Worm (Caenorhabditis elegans) whole organism, young adult: ENCODE measurements around the gene Y94H6A.3.

Source experiments
- B0035.1 ChIP-seq: sonication (generic microtip); optimal IDR thresholded peaks from 2 replicates; lab custom pipeline; 2016; ENCODE audit warnings: missing genetic modification characterization, mild to moderate bottlenecking, missing compliant biosample characterization, missing genotype, missing genetic modification reagents
- B0261.1 ChIP-seq: sonication (generic microtip); optimal IDR thresholded peaks from 2 replicates; lab custom pipeline; 2016; ENCODE audit warnings: mild to moderate bottlenecking, missing genetic modification characterization, moderate library complexity, missing compliant biosample characterization
- C17E4.6 ChIP-seq: fragments of 200-800 bp; sonication (Bioruptor generic); IDR thresholded peaks from 2 replicates; pipeline ENCODE4 v1.3.6; 2022; ENCODE audit warnings: missing genetic modification reagents, missing genetic modification characterization, missing compliant biosample characterization
- F10E7.11 ChIP-seq: sonication (generic microtip); optimal IDR thresholded peaks from 2 replicates; lab custom pipeline; 2017; ENCODE audit warnings: mild to moderate bottlenecking, missing genetic modification characterization, moderate library complexity, missing compliant biosample characterization
- F33H1.4 ChIP-seq: fragments of 200-800 bp; sonication (Bioruptor generic); IDR thresholded peaks from 2 replicates; pipeline ENCODE4 v1.3.6; 2022; ENCODE audit warnings: missing genetic modification reagents, missing genetic modification characterization, missing compliant biosample characterization
- F55B11.4 ChIP-seq: sonication (generic microtip); optimal IDR thresholded peaks from 2 replicates; lab custom pipeline; 2016; ENCODE audit warnings: missing compliant biosample characterization, missing genetic modification characterization, borderline replicate concordance; ENCODE audit not compliant: insufficient read depth
- K11D2.4 ChIP-seq: fragments of 200-800 bp; sonication (Bioruptor generic); IDR thresholded peaks from 2 replicates; pipeline ENCODE4 v1.3.6; 2022; ENCODE audit warnings: missing genetic modification reagents, missing genetic modification characterization, missing compliant biosample characterization
- Y53F4B.3 ChIP-seq: fragments of 200-800 bp; sonication (Bioruptor generic); IDR thresholded peaks from 2 replicates; pipeline ENCODE4 v1.3.6; 2022; ENCODE audit warnings: missing genetic modification reagents, missing genetic modification characterization, missing compliant biosample characterization
- Y67H2A.10 ChIP-seq: fragments of 200-800 bp; sonication (Bioruptor generic); conservative IDR thresholded peaks from 2 replicates; pipeline ENCODE4 v1.3.6; 2022; ENCODE audit warnings: missing genetic modification reagents, missing genetic modification characterization, missing compliant biosample characterization
- Y79H2A.3 ChIP-seq: fragments of 200-800 bp; sonication (Bioruptor generic); conservative IDR thresholded peaks from 2 replicates; pipeline ENCODE4 v1.3.6; 2022; ENCODE audit warnings: missing genetic modification reagents, missing genetic modification characterization, missing compliant biosample characterization
- akir-1 ChIP-seq: fragments of 200-800 bp; sonication (Bioruptor generic); optimal IDR thresholded peaks from 2 replicates; lab custom pipeline; 2018; ENCODE audit warnings: mild to moderate bottlenecking, missing genetic modification characterization, moderate library complexity, missing compliant biosample characterization
- aptf-2 ChIP-seq: fragments of 200-800 bp; sonication (Bioruptor generic); conservative IDR thresholded peaks from 2 replicates; pipeline ENCODE4 v1.3.6; 2022; ENCODE audit warnings: missing genetic modification reagents, missing genetic modification characterization, missing compliant biosample characterization
- atf-7 ChIP-seq: sonication (generic microtip); optimal IDR thresholded peaks from 2 replicates; lab custom pipeline; 2017; ENCODE audit warnings: mild to moderate bottlenecking, missing genetic modification characterization, missing compliant biosample characterization
- athp-1 ChIP-seq: sonication (generic microtip); optimal IDR thresholded peaks from 2 replicates; lab custom pipeline; 2017; ENCODE audit warnings: mild to moderate bottlenecking, missing genetic modification characterization, missing compliant biosample characterization
- attf-5 ChIP-seq: fragments of 200-800 bp; sonication (Bioruptor generic); optimal IDR thresholded peaks from 2 replicates; lab custom pipeline; 2018; ENCODE audit warnings: mild to moderate bottlenecking, missing genetic modification characterization, missing compliant biosample characterization
- bed-2 ChIP-seq: fragments of 200-800 bp; sonication (Bioruptor generic); IDR thresholded peaks from 2 replicates; pipeline ENCODE4 v1.3.6; 2022; ENCODE audit warnings: missing genetic modification reagents, missing genetic modification characterization, missing compliant biosample characterization
- ccch-3 ChIP-seq: fragments of 200-800 bp; sonication (Bioruptor generic); optimal IDR thresholded peaks from 2 replicates; lab custom pipeline; 2018; ENCODE audit warnings: mild to moderate bottlenecking, missing genetic modification characterization, missing compliant biosample characterization
- ceh-27 ChIP-seq: fragments of 200-800 bp; sonication (Bioruptor generic); optimal IDR thresholded peaks from 2 replicates; lab custom pipeline; 2018; ENCODE audit warnings: mild to moderate bottlenecking, missing genetic modification characterization, moderate library complexity, missing compliant biosample characterization
- ceh-58 ChIP-seq: fragments of 200-800 bp; sonication (Bioruptor generic); IDR thresholded peaks from 2 replicates; pipeline ENCODE4 v1.3.6; 2022; ENCODE audit warnings: missing genetic modification characterization, missing compliant biosample characterization
- chd-7 ChIP-seq: sonication (generic microtip); optimal IDR thresholded peaks from 2 replicates; lab custom pipeline; 2016; ENCODE audit warnings: mild to moderate bottlenecking, missing genetic modification characterization, moderate library complexity, missing compliant biosample characterization
- dox-1 ChIP-seq: fragments of 200-800 bp; sonication (Bioruptor generic); IDR thresholded peaks from 2 replicates; pipeline ENCODE4 v1.3.6; 2022; ENCODE audit warnings: missing genetic modification reagents, missing genetic modification characterization, missing compliant biosample characterization
- dpl-1 ChIP-seq: fragments of 150-350 bp; optimal IDR thresholded peaks from 2 replicates; lab custom pipeline; 2014; ENCODE audit warnings: missing biosample characterization, missing genetic modification reagents, missing genetic modification characterization
- egl-44 ChIP-seq: fragments of 200-800 bp; sonication (Bioruptor generic); IDR thresholded peaks from 2 replicates; pipeline ENCODE4 v1.3.6; 2022; ENCODE audit warnings: missing genetic modification reagents, missing genetic modification characterization, missing compliant biosample characterization
- fkh-3 ChIP-seq: sonication (generic microtip); optimal IDR thresholded peaks from 2 replicates; lab custom pipeline; 2016; ENCODE audit warnings: mild to moderate bottlenecking, missing genetic modification characterization, missing compliant biosample characterization
- gei-17 ChIP-seq: fragments of 200-800 bp; sonication (Bioruptor generic); optimal IDR thresholded peaks from 2 replicates; lab custom pipeline; 2018; ENCODE audit warnings: mild to moderate bottlenecking, missing genetic modification characterization, missing compliant biosample characterization
- hmg-1.2 ChIP-seq: fragments of 200-800 bp; sonication (Bioruptor generic); IDR thresholded peaks from 2 replicates; pipeline ENCODE4 v1.3.6; 2022; ENCODE audit warnings: missing genetic modification reagents, missing genetic modification characterization, missing compliant biosample characterization
- hmg-20 ChIP-seq: fragments of 200-800 bp; sonication (Bioruptor generic); IDR thresholded peaks from 2 replicates; pipeline ENCODE4 v1.3.6; 2022; ENCODE audit warnings: missing genetic modification reagents, missing genetic modification characterization, missing compliant biosample characterization
- hsf-1 ChIP-seq: fragments of 200-800 bp; sonication (Bioruptor generic); IDR thresholded peaks from 2 replicates; pipeline ENCODE4 v1.3.6; 2022; ENCODE audit warnings: missing genetic modification reagents, missing genetic modification characterization, missing compliant biosample characterization
- lag-1 ChIP-seq: fragments of 200-800 bp; sonication (Bioruptor generic); IDR thresholded peaks from 2 replicates; pipeline ENCODE4 v1.3.6; 2022; ENCODE audit warnings: missing genetic modification reagents, missing genetic modification characterization, missing compliant biosample characterization
- lin-35 ChIP-seq, 3 experiments: fragments of 150-350 bp in 2 of 3; sonication (generic microtip) in 1 of 3; optimal IDR thresholded peaks; 2 replicates each; lab custom pipeline; 2014 to 2018; ENCODE audit warnings: missing biosample characterization in 3 of 3, missing genetic modification characterization in 3 of 3, missing genetic modification reagents in 3 of 3
- lir-1 ChIP-seq: fragments of 200-800 bp; sonication (Bioruptor generic); conservative IDR thresholded peaks from 2 replicates; pipeline ENCODE4 v1.3.6; 2022; ENCODE audit warnings: missing genetic modification reagents, missing genetic modification characterization, missing compliant biosample characterization
- madf-3 ChIP-seq: fragments of 200-800 bp; sonication (Bioruptor generic); IDR thresholded peaks from 2 replicates; pipeline ENCODE4 v1.3.6; 2022; ENCODE audit warnings: missing genetic modification reagents, missing genetic modification characterization, missing compliant biosample characterization
- madf-6 ChIP-seq: fragments of 200-800 bp; sonication (Bioruptor generic); IDR thresholded peaks from 2 replicates; pipeline ENCODE4 v1.3.6; 2022; ENCODE audit warnings: missing genetic modification reagents, missing genetic modification characterization, missing compliant biosample characterization
- mcd-1 ChIP-seq: fragments of 200-800 bp; sonication (Bioruptor generic); IDR thresholded peaks from 2 replicates; pipeline ENCODE4 v1.3.6; 2022; ENCODE audit warnings: missing genetic modification reagents, missing genetic modification characterization, missing compliant biosample characterization
- nhr-120 ChIP-seq: fragments of 200-800 bp; sonication (Bioruptor generic); IDR thresholded peaks from 2 replicates; pipeline ENCODE4 v1.3.6; 2022; ENCODE audit warnings: missing genetic modification characterization, missing compliant biosample characterization
- nhr-27 ChIP-seq: fragments of 200-800 bp; sonication (Bioruptor generic); optimal IDR thresholded peaks from 2 replicates; lab custom pipeline; 2018; ENCODE audit warnings: mild to moderate bottlenecking, missing genetic modification characterization, moderate library complexity, missing compliant biosample characterization
- rec-8 ChIP-seq, 2 experiments: sonication (generic microtip); optimal IDR thresholded peaks; 2 replicates each; lab custom pipeline; 2016; ENCODE audit warnings: mild to moderate bottlenecking in 2 of 2, missing genetic modification characterization in 2 of 2, missing genetic modification reagents in 2 of 2, missing genotype in 2 of 2, missing biosample characterization in 1 of 2, missing compliant biosample characterization in 1 of 2, moderate library complexity in 1 of 2
- snpc-1.3 ChIP-seq: sonication (generic microtip); optimal IDR thresholded peaks from 2 replicates; lab custom pipeline; 2017; ENCODE audit warnings: missing genetic modification characterization, mild to moderate bottlenecking, missing compliant biosample characterization, antibody characterized with exemption, moderate library complexity, missing genotype, missing genetic modification reagents; ENCODE audit not compliant: insufficient read depth
- tbp1 ChIP-seq: fragments of 200-800 bp; sonication (Bioruptor generic); optimal IDR thresholded peaks from 2 replicates; lab custom pipeline; 2018; ENCODE audit warnings: mild to moderate bottlenecking, missing genetic modification characterization, missing compliant biosample characterization
- tbx-9 ChIP-seq: sonication (generic microtip); optimal IDR thresholded peaks from 2 replicates; lab custom pipeline; 2016; ENCODE audit warnings: borderline replicate concordance, missing genetic modification characterization, inconsistent platforms, missing compliant biosample characterization
- unc-62 ChIP-seq: fragments of 150-350 bp; optimal IDR thresholded peaks from 2 replicates; lab custom pipeline; 2014; ENCODE audit warnings: missing biosample characterization, missing genetic modification reagents, missing genetic modification characterization
- xnd-1 ChIP-seq: sonication (generic microtip); optimal IDR thresholded peaks from 2 replicates; lab custom pipeline; 2016; ENCODE audit warnings: missing genotype, missing genetic modification reagents, missing genetic modification characterization, missing compliant biosample characterization
- zfh-2 ChIP-seq: fragments of 200-800 bp; sonication (Bioruptor generic); conservative IDR thresholded peaks from 2 replicates; pipeline ENCODE4 v1.3.6; 2022; ENCODE audit warnings: missing genetic modification reagents, missing genetic modification characterization, missing compliant biosample characterization
- ztf-25 ChIP-seq: fragments of 200-800 bp; sonication (Bioruptor generic); IDR thresholded peaks from 2 replicates; pipeline ENCODE4 v1.3.6; 2022; ENCODE audit warnings: missing genetic modification reagents, missing genetic modification characterization, missing compliant biosample characterization
- ztf-6 ChIP-seq: fragments of 200-800 bp; sonication (Bioruptor generic); IDR thresholded peaks from 2 replicates; pipeline ENCODE4 v1.3.6; 2022; ENCODE audit warnings: missing genetic modification reagents, missing genetic modification characterization, missing compliant biosample characterization

The Y94H6A.3 gene

ce11 chrIV:2656400-2657139 lies 19.7 kb upstream of the Y94H6A.3 start (continued):
- TF ChIP-seq hmg-1.2 (GFP tag; lab: Robert Waterston, UW) (0 out of 2 replicates have a peak, but pooled peaks have one; percentile 28), chd-7 (tag; lab: Kevin White, UChicago) (no peak), gei-17 (GFP tag; lab: Kevin White, UChicago) (no peak), snpc-1.3 (tag; lab: Kevin White, UChicago) (no peak), hsf-1 (GFP tag; lab: Robert Waterston, UW) (no peak), unc-62 (GFP tag; lab: Kevin White, UChicago) (no peak), ccch-3 (no peak), athp-1 (tag; lab: Kevin White, UChicago) (no peak), xnd-1 (tag; lab: Kevin White, UChicago) (no peak)

ce11 chrIV:2657307-2657706 lies 19.0 kb upstream of the Y94H6A.3 start:
- TF ChIP-seq zfh-2 (GFP tag; lab: Robert Waterston, UW) = no peak
- TF ChIP-seq F10E7.11 (tag; lab: Kevin White, UChicago) = no peak
- TF ChIP-seq bed-2 (GFP tag; lab: Robert Waterston, UW) = no peak
- no peak; the same call in 1 of the 2 replicates for TF ChIP-seq Y67H2A.10 (GFP tag; lab: Robert Waterston, UW)
- TF ChIP-seq C17E4.6 (GFP tag; lab: Robert Waterston, UW) = 0 out of 2 replicates have a peak, but pooled peaks have one; percentile 13
- TF ChIP-seq attf-5 = peak; percentile 17
- peak; percentile 9 for TF ChIP-seq fkh-3
- peak; percentile 53 for TF ChIP-seq hmg-1.2 (GFP tag; lab: Robert Waterston, UW)
- no peak for TF ChIP-seq gei-17 (GFP tag; lab: Kevin White, UChicago)
- TF ChIP-seq lin-35 (GFP tag; optimal IDR thresholded peaks at IDR 0.05; lab: Kevin White, UChicago) = no peak
- no peak for TF ChIP-seq hmg-20 (GFP tag; lab: Robert Waterston, UW)
- TF ChIP-seq nhr-120 = no peak
- TF ChIP-seq ztf-25 (GFP tag; lab: Robert Waterston, UW) = peak; percentile 92
- no peak for TF ChIP-seq lir-1 (GFP tag; lab: Robert Waterston, UW)
- TF ChIP-seq dpl-1 = no peak
- TF ChIP-seq B0035.1 (tag; lab: Kevin White, UChicago) = no peak
- TF ChIP-seq tbx-9 (tag; lab: Kevin White, UChicago) = no peak
- TF ChIP-seq ztf-6 (GFP tag; lab: Robert Waterston, UW) = no peak
- TF ChIP-seq dox-1 (GFP tag; lab: Robert Waterston, UW) = no peak
- TF ChIP-seq atf-7 (tag; lab: Kevin White, UChicago) = no peak
- peak; percentile 97 for TF ChIP-seq tbp1 (GFP tag; lab: Kevin White, UChicago)
- peak; percentile 66 to 90 for TF ChIP-seq rec-8 (tag; optimal IDR thresholded peaks at IDR 0.05; lab: Kevin White, UChicago)
- TF ChIP-seq mcd-1 (GFP tag; lab: Robert Waterston, UW) = 0 out of 2 replicates have a peak, but pooled peaks have one; percentile 26
- peak; percentile 36; the same call in 1 of the 2 replicates for TF ChIP-seq F33H1.4 (GFP tag; lab: Robert Waterston, UW)
- TF ChIP-seq madf-3 (GFP tag; lab: Robert Waterston, UW) = no peak
- no peak for TF ChIP-seq egl-44
- TF ChIP-seq F55B11.4 (tag; lab: Kevin White, UChicago) = no peak
- TF ChIP-seq Y79H2A.3 (GFP tag; lab: Robert Waterston, UW) = 0 out of 2 replicates have a peak, but pooled peaks have one; percentile 11
- TF ChIP-seq lag-1 (GFP tag; lab: Robert Waterston, UW) = no peak
- TF ChIP-seq B0261.1 (tag; lab: Kevin White, UChicago) = peak; percentile 87
- no peak for TF ChIP-seq K11D2.4
- TF ChIP-seq ceh-27 (GFP tag; lab: Kevin White, UChicago) = peak; percentile 15
- TF ChIP-seq aptf-2 (GFP tag; lab: Robert Waterston, UW) = no peak
- TF ChIP-seq madf-6 (GFP tag; lab: Robert Waterston, UW) = peak; percentile 67
- no peak for TF ChIP-seq akir-1 (GFP tag; lab: Kevin White, UChicago)
- no peak for TF ChIP-seq Y53F4B.3 (GFP tag; lab: Robert Waterston, UW)
- 0 out of 2 replicates have a peak, but pooled peaks have one; percentile 83 for TF ChIP-seq ceh-58
- TF ChIP-seq nhr-27 (tag; lab: Kevin White, UChicago) = no peak
